Worm (Caenorhabditis elegans) whole organism, L3 larva: Measurements from ENCODE around the gene Y53F4B.19.
A peak's percentile ranks its signal among the peaks of the same experiment; 100 is the strongest.

Experiments used
- ZK546.5 ChIP-seq: sonication (generic microtip); optimal IDR thresholded peaks from 2 replicates; lab custom pipeline; 2017; ENCODE audit warnings: missing biosample characterization, missing genetic modification characterization
- aly-2 ChIP-seq: fragments of 150-350 bp; optimal IDR thresholded peaks from 2 replicates; lab custom pipeline; 2014; ENCODE audit warnings: missing biosample characterization, missing genetic modification characterization
- ama-1 ChIP-seq: fragments of 150-350 bp; optimal IDR thresholded peaks from 2 replicates; lab custom pipeline; 2018
- ceh-16 ChIP-seq: sonication (generic microtip); optimal IDR thresholded peaks from 2 replicates; lab custom pipeline; 2017; ENCODE audit warnings: missing biosample characterization, missing genetic modification characterization
- ceh-28 ChIP-seq: fragments of 150-350 bp; optimal IDR thresholded peaks from 2 replicates; lab custom pipeline; 2014; ENCODE audit warnings: missing biosample characterization, missing genetic modification reagents, missing genetic modification characterization
- ceh-82 ChIP-seq: fragments of 150-350 bp; optimal IDR thresholded peaks from 2 replicates; lab custom pipeline; 2014; ENCODE audit warnings: missing biosample characterization, missing genetic modification characterization
- ceh-9 ChIP-seq: sonication (generic microtip); optimal IDR thresholded peaks from 2 replicates; lab custom pipeline; 2018; ENCODE audit warnings: missing biosample characterization, missing genetic modification characterization
- daf-12 ChIP-seq: fragments of 150-350 bp; optimal IDR thresholded peaks from 2 replicates; lab custom pipeline; 2014; ENCODE audit warnings: missing biosample characterization, missing genetic modification reagents, missing genetic modification characterization
- egl-27 ChIP-seq: sonication (generic microtip); optimal IDR thresholded peaks from 4 replicates; lab custom pipeline; 2017; ENCODE audit warnings: missing biosample characterization, missing genetic modification reagents, missing genetic modification characterization
- elt-1 ChIP-seq: fragments of 150-350 bp; optimal IDR thresholded peaks from 2 replicates; lab custom pipeline; 2014; ENCODE audit warnings: missing biosample characterization, missing genetic modification characterization
- elt-2 ChIP-seq: sonication (generic microtip); optimal IDR thresholded peaks from 2 replicates; lab custom pipeline; 2016; ENCODE audit warnings: missing genetic modification reagents, mild to moderate bottlenecking, missing genetic modification characterization, missing compliant biosample characterization
- elt-3 ChIP-seq, 3 experiments: fragments of 150-350 bp in 1 of 3; sonication (generic microtip) in 2 of 3; optimal IDR thresholded peaks; 2 replicates in 2 of 3; 4 replicates in 1 of 3; lab custom pipeline; 2014 to 2017; ENCODE audit warnings: missing biosample characterization in 3 of 3, missing genetic modification characterization in 3 of 3
- eor-1 ChIP-seq, 2 experiments: fragments of 150-350 bp; optimal IDR thresholded peaks; 2 replicates each; lab custom pipeline; 2014 to 2018; ENCODE audit warnings: missing biosample characterization in 2 of 2, missing genetic modification characterization in 2 of 2
- fkh-10 ChIP-seq: sonication (generic microtip); optimal IDR thresholded peaks from 2 replicates; lab custom pipeline; 2017; ENCODE audit warnings: missing biosample characterization, missing genetic modification reagents, missing genetic modification characterization
- fkh-2 ChIP-seq: fragments of 150-350 bp; optimal IDR thresholded peaks from 2 replicates; lab custom pipeline; 2014; ENCODE audit warnings: missing biosample characterization, missing genetic modification reagents, missing genetic modification characterization
- fos-1 ChIP-seq: fragments of 150-350 bp; optimal IDR thresholded peaks from 2 replicates; lab custom pipeline; 2014; ENCODE audit warnings: missing biosample characterization, missing genetic modification characterization
- hmg-11 ChIP-seq: sonication (generic microtip); optimal IDR thresholded peaks from 2 replicates; lab custom pipeline; 2016; ENCODE audit warnings: missing genetic modification characterization, missing compliant biosample characterization
- jun-1 ChIP-seq: fragments of 150-350 bp; optimal IDR thresholded peaks from 2 replicates; lab custom pipeline; 2014; ENCODE audit warnings: missing biosample characterization, missing genetic modification reagents, missing genetic modification characterization
- lin-15B ChIP-seq: fragments of 150-350 bp; optimal IDR thresholded peaks from 2 replicates; lab custom pipeline; 2014; ENCODE audit warnings: missing biosample characterization, missing genetic modification characterization
- lin-39 ChIP-seq: fragments of 150-350 bp; optimal IDR thresholded peaks from 2 replicates; lab custom pipeline; 2018; ENCODE audit warnings: missing biosample characterization, missing genetic modification reagents, missing genetic modification characterization
- lsy-12 ChIP-seq: sonication (generic microtip); optimal IDR thresholded peaks from 2 replicates; lab custom pipeline; 2016; ENCODE audit warnings: mild to moderate bottlenecking, missing genetic modification characterization, missing compliant biosample characterization
- mdl-1 ChIP-seq: fragments of 150-350 bp; optimal IDR thresholded peaks from 2 replicates; lab custom pipeline; 2014; ENCODE audit warnings: missing biosample characterization, missing genetic modification characterization
- nfya-1 ChIP-seq: sonication (generic microtip); optimal IDR thresholded peaks from 2 replicates; lab custom pipeline; 2017; ENCODE audit warnings: missing genetic modification characterization, mild to moderate bottlenecking, missing compliant biosample characterization, antibody characterized with exemption, moderate library complexity; ENCODE audit not compliant: insufficient read depth
- nhr-11 ChIP-seq: fragments of 150-350 bp; optimal IDR thresholded peaks from 2 replicates; lab custom pipeline; 2014; ENCODE audit warnings: missing biosample characterization, missing genetic modification characterization
- nhr-23 ChIP-seq: fragments of 150-350 bp; optimal IDR thresholded peaks from 2 replicates; lab custom pipeline; 2014; ENCODE audit warnings: missing biosample characterization, missing genetic modification reagents, missing genetic modification characterization
- nhr-237 ChIP-seq: fragments of 150-350 bp; optimal IDR thresholded peaks from 2 replicates; lab custom pipeline; 2014; ENCODE audit warnings: missing biosample characterization, missing genetic modification characterization
- nhr-25 ChIP-seq: sonication (generic microtip); optimal IDR thresholded peaks from 2 replicates; lab custom pipeline; 2017; ENCODE audit warnings: missing biosample characterization, missing genetic modification characterization
- nhr-28 ChIP-seq: fragments of 150-350 bp; optimal IDR thresholded peaks from 2 replicates; lab custom pipeline; 2014; ENCODE audit warnings: missing biosample characterization, missing genetic modification characterization
- nhr-43 ChIP-seq: sonication (generic microtip); optimal IDR thresholded peaks from 2 replicates; lab custom pipeline; 2016; ENCODE audit warnings: mild to moderate bottlenecking, missing genetic modification characterization, missing compliant biosample characterization; ENCODE audit not compliant: poor library complexity, severe bottlenecking
- nhr-67 ChIP-seq: fragments of 150-350 bp; optimal IDR thresholded peaks from 2 replicates; lab custom pipeline; 2014; ENCODE audit warnings: missing biosample characterization, missing genetic modification characterization
- nhr-76 ChIP-seq: fragments of 150-350 bp; sonication (generic microtip); optimal IDR thresholded peaks from 5 replicates; lab custom pipeline; 2014; ENCODE audit warnings: missing biosample characterization, missing genetic modification characterization
- nhr-77 ChIP-seq: fragments of 150-350 bp; optimal IDR thresholded peaks from 2 replicates; lab custom pipeline; 2014; ENCODE audit warnings: missing biosample characterization, missing genetic modification characterization
- pha-4 ChIP-seq: fragments of 150-350 bp; optimal IDR thresholded peaks from 2 replicates; lab custom pipeline; 2014; ENCODE audit warnings: missing biosample characterization, missing genetic modification reagents, missing genetic modification characterization
- pqm-1 ChIP-seq: fragments of 150-350 bp; optimal IDR thresholded peaks from 2 replicates; lab custom pipeline; 2017; ENCODE audit warnings: missing biosample characterization, missing genetic modification characterization, inconsistent platforms
- sea-2 ChIP-seq: fragments of 150-350 bp; sonication (generic microtip); optimal IDR thresholded peaks from 4 replicates; lab custom pipeline; 2014; ENCODE audit warnings: missing biosample characterization, missing genetic modification reagents, missing genetic modification characterization
- skn-1 ChIP-seq: fragments of 150-350 bp; optimal IDR thresholded peaks from 2 replicates; lab custom pipeline; 2014; ENCODE audit warnings: missing biosample characterization, missing genetic modification characterization
- snpc-4 ChIP-seq: fragments of 150-350 bp; optimal IDR thresholded peaks from 2 replicates; lab custom pipeline; 2014; ENCODE audit warnings: missing biosample characterization, missing genetic modification characterization
- tbx-2 ChIP-seq: sonication (generic microtip); optimal IDR thresholded peaks from 2 replicates; lab custom pipeline; 2016; ENCODE audit warnings: mild to moderate bottlenecking, missing genetic modification characterization, missing compliant biosample characterization
- unc-39 ChIP-seq: sonication (generic microtip); optimal IDR thresholded peaks from 4 replicates; lab custom pipeline; 2017; ENCODE audit warnings: missing biosample characterization, missing genetic modification characterization
- unc-62 ChIP-seq: fragments of 150-350 bp; sonication (generic microtip); optimal IDR thresholded peaks from 4 replicates; lab custom pipeline; 2014; ENCODE audit warnings: missing biosample characterization, missing genetic modification reagents, missing genetic modification characterization
- zag-1 ChIP-seq: fragments of 150-350 bp; optimal IDR thresholded peaks from 2 replicates; lab custom pipeline; 2014; ENCODE audit warnings: missing biosample characterization, missing genetic modification characterization
- ztf-11 ChIP-seq: fragments of 150-350 bp; optimal IDR thresholded peaks from 2 replicates; lab custom pipeline; 2014; ENCODE audit warnings: missing biosample characterization, missing genetic modification characterization
- ztf-4 ChIP-seq: fragments of 150-350 bp; optimal IDR thresholded peaks from 2 replicates; lab custom pipeline; 2014; ENCODE audit warnings: missing biosample characterization, missing genetic modification characterization

The Y53F4B.19 gene

ce11 chrII:15109844-15110243 lies 33.1 kb downstream of the Y53F4B.19 start, which contains the start of gene Y53F4B.39:
TSS of gene Y53F4B.39 (plus strand) at chrII:15110144.
- no peak for TF ChIP-seq nhr-25 (tag; lab: Kevin White, UChicago)
- TF ChIP-seq eor-1 (tag; optimal IDR thresholded peaks at IDR 0.05; lab: Kevin White, UChicago), result no peak

ce11 chrII:15111352-15111751 lies 34.6 kb downstream of the Y53F4B.19 start:
- TF ChIP-seq jun-1, result peak; percentile 26
- TF ChIP-seq elt-3 (tag; optimal IDR thresholded peaks at IDR 0.05; lab: Kevin White, UChicago), result no peak
- TF ChIP-seq ceh-16, result no peak
- no peak for TF ChIP-seq fkh-10
- TF ChIP-seq lsy-12 (tag; lab: Kevin White, UChicago), result no peak
- TF ChIP-seq elt-2 (tag; lab: Kevin White, UChicago), result peak; percentile 87
- no peak for TF ChIP-seq zag-1
- no peak for TF ChIP-seq fkh-2 (tag; lab: Kevin White, UChicago)
- TF ChIP-seq nhr-77 (tag; lab: Kevin White, UChicago), result no peak
- TF ChIP-seq unc-62 (GFP tag; lab: Kevin White, UChicago), result no peak
- TF ChIP-seq ztf-11 (tag; lab: Kevin White, UChicago), result no peak
- no peak for TF ChIP-seq nhr-43
- peak; percentile 46 for TF ChIP-seq pha-4 (tag; lab: Kevin White, UChicago)
- TF ChIP-seq ceh-28 (tag; lab: Kevin White, UChicago), result peak; percentile 56
- TF ChIP-seq egl-27, result no peak
- TF ChIP-seq ZK546.5 (tag; lab: Kevin White, UChicago), result no peak
- TF ChIP-seq fos-1 (tag; lab: Kevin White, UChicago), result no peak
- no peak for TF ChIP-seq ceh-9 (tag; lab: Kevin White, UChicago)
- TF ChIP-seq nhr-25 (tag; lab: Kevin White, UChicago), result no peak
- no peak for TF ChIP-seq skn-1 (tag; lab: Kevin White, UChicago)
- peak; percentile 91 for TF ChIP-seq pqm-1 (tag; lab: Kevin White, UChicago)
- no peak for TF ChIP-seq ama-1 (lab: Kevin White, UChicago)
- TF ChIP-seq nfya-1, result no peak
- TF ChIP-seq ztf-4 (tag; lab: Kevin White, UChicago), result no peak
- no peak for TF ChIP-seq nhr-76 (tag; lab: Kevin White, UChicago)
- TF ChIP-seq mdl-1, result no peak
- no peak for TF ChIP-seq nhr-67 (tag; lab: Kevin White, UChicago)
- no peak for TF ChIP-seq sea-2
- no peak for TF ChIP-seq hmg-11 (tag; lab: Kevin White, UChicago)
- no peak for TF ChIP-seq lin-39 (tag; lab: Kevin White, UChicago)

ce11 chrII:15119537-15120360 lies 43.0 kb downstream of the Y53F4B.19 start, which contains the start of gene arp-1:
TSS of gene arp-1 (plus strand) at chrII:15120301.
- peak; percentile 13 for TF ChIP-seq nhr-76 (tag; lab: Kevin White, UChicago)
- no peak for TF ChIP-seq mdl-1
- TF ChIP-seq lin-15B (tag; lab: Kevin White, UChicago), result peak; percentile 44
- no peak for TF ChIP-seq fkh-10
- TF ChIP-seq aly-2, result no peak
- no peak for TF ChIP-seq nhr-43
- peak; percentile 38 for TF ChIP-seq nhr-25 (tag; lab: Kevin White, UChicago)
- TF ChIP-seq daf-12, result no peak
- TF ChIP-seq nhr-23, result peak; percentile 12
- no peak for TF ChIP-seq lsy-12 (tag; lab: Kevin White, UChicago)
- TF ChIP-seq elt-3 (tag; optimal IDR thresholded peaks at IDR 0.05; lab: Kevin White, UChicago), result no peak
- no peak for TF ChIP-seq eor-1 (tag; optimal IDR thresholded peaks at IDR 0.05; lab: Kevin White, UChicago)
- TF ChIP-seq ceh-82 (tag; lab: Kevin White, UChicago), result no peak
- no peak for TF ChIP-seq tbx-2
- TF ChIP-seq nhr-237 (tag; lab: Kevin White, UChicago), result no peak
- peak; percentile 71 for TF ChIP-seq pha-4 (tag; lab: Kevin White, UChicago)
- no peak for TF ChIP-seq nhr-28 (tag; lab: Kevin White, UChicago)
- TF ChIP-seq ceh-16, result no peak
- no peak for TF ChIP-seq unc-39 (tag; lab: Kevin White, UChicago)
- peak; percentile 52 for TF ChIP-seq snpc-4
- TF ChIP-seq hmg-11 (tag; lab: Kevin White, UChicago), result peak; percentile 84
- TF ChIP-seq ceh-28 (tag; lab: Kevin White, UChicago), result peak; percentile 60
- TF ChIP-seq nhr-11 (tag; lab: Kevin White, UChicago), result no peak
- TF ChIP-seq nhr-67 (tag; lab: Kevin White, UChicago), result no peak
- peak; percentile 13 for TF ChIP-seq elt-2 (tag; lab: Kevin White, UChicago)
- TF ChIP-seq elt-1 (tag; lab: Kevin White, UChicago), result no peak
- peak; percentile 60 for TF ChIP-seq nfya-1
- TF ChIP-seq sea-2, result no peak
- TF ChIP-seq unc-62 (GFP tag; lab: Kevin White, UChicago), result no peak
- peak; percentile 59 for TF ChIP-seq lin-39 (tag; lab: Kevin White, UChicago)
